Worm (Caenorhabditis elegans) whole organism, late embryonic: ENCODE results near the gene C30E1.4.
"Not testable (repeated sequence)": the region's sequence is repeated elsewhere in the genome, so short reads cannot be mapped to it uniquely, and the experiment has no call there.

Experiments
- C08G9.2 ChIP-seq: sonication (generic microtip); optimal IDR thresholded peaks from 2 replicates; lab custom pipeline; 2016; ENCODE audit warnings: mild to moderate bottlenecking, missing genetic modification characterization, moderate library complexity, missing compliant biosample characterization
- C38D4.7 ChIP-seq: fragments of 200-800 bp; sonication (Bioruptor generic); optimal IDR thresholded peaks from 2 replicates; lab custom pipeline; 2018; ENCODE audit warnings: mild to moderate bottlenecking, missing genetic modification characterization, moderate library complexity, missing compliant biosample characterization
- K09A11.1 ChIP-seq: sonication (generic microtip); optimal IDR thresholded peaks from 2 replicates; lab custom pipeline; 2017; ENCODE audit warnings: antibody characterized with exemption, mild to moderate bottlenecking, missing genetic modification characterization, missing compliant biosample characterization; ENCODE audit not compliant: insufficient read depth
- ceh-14 ChIP-seq: sonication (generic microtip); optimal IDR thresholded peaks from 2 replicates; lab custom pipeline; 2016; ENCODE audit warnings: missing genotype, missing genetic modification characterization, missing compliant biosample characterization
- ceh-18 ChIP-seq: sonication (generic microtip); optimal IDR thresholded peaks from 2 replicates; lab custom pipeline; 2016; ENCODE audit warnings: missing genetic modification characterization, missing compliant biosample characterization
- ceh-19 ChIP-seq: fragments of 200-800 bp; sonication (Bioruptor generic); optimal IDR thresholded peaks from 2 replicates; lab custom pipeline; 2018; ENCODE audit warnings: mild to moderate bottlenecking, missing genetic modification characterization, missing compliant biosample characterization
- ceh-30 ChIP-seq: fragments of 150-350 bp; optimal IDR thresholded peaks from 2 replicates; lab custom pipeline; 2014; ENCODE audit warnings: missing biosample characterization, missing genetic modification characterization
- ceh-6 ChIP-seq: fragments of 200-800 bp; sonication (Bioruptor generic); optimal IDR thresholded peaks from 2 replicates; lab custom pipeline; 2018; ENCODE audit warnings: mild to moderate bottlenecking, missing genetic modification characterization, missing compliant biosample characterization
- dmd-4 ChIP-seq: sonication (generic microtip); optimal IDR thresholded peaks from 2 replicates; lab custom pipeline; 2016; ENCODE audit warnings: borderline replicate concordance, missing genetic modification characterization, missing compliant biosample characterization
- dve-1 ChIP-seq: sonication (generic microtip); optimal IDR thresholded peaks from 2 replicates; lab custom pipeline; 2017; ENCODE audit warnings: antibody characterized with exemption, mild to moderate bottlenecking, missing genetic modification characterization, missing compliant biosample characterization
- eyg-1 ChIP-seq: sonication (generic microtip); optimal IDR thresholded peaks from 2 replicates; lab custom pipeline; 2016; ENCODE audit warnings: missing genotype, missing genetic modification characterization, missing compliant biosample characterization
- fkh-10 ChIP-seq: fragments of 150-350 bp; optimal IDR thresholded peaks from 2 replicates; lab custom pipeline; 2014; ENCODE audit warnings: missing biosample characterization, missing genetic modification reagents, missing genetic modification characterization
- fkh-6 ChIP-seq: sonication (generic microtip); optimal IDR thresholded peaks from 2 replicates; lab custom pipeline; 2016; ENCODE audit warnings: missing genetic modification characterization, missing compliant biosample characterization
- hlh-13 ChIP-seq: fragments of 200-800 bp; sonication (Bioruptor generic); optimal IDR thresholded peaks from 2 replicates; lab custom pipeline; 2018; ENCODE audit warnings: mild to moderate bottlenecking, missing genetic modification characterization, missing compliant biosample characterization
- hlh-30 ChIP-seq: sonication (generic microtip); optimal IDR thresholded peaks from 2 replicates; lab custom pipeline; 2017; ENCODE audit warnings: antibody characterized with exemption, missing genetic modification characterization, missing compliant biosample characterization; ENCODE audit not compliant: insufficient read depth
- lin-11 ChIP-seq: fragments of 200-800 bp; sonication (Bioruptor generic); optimal IDR thresholded peaks from 2 replicates; lab custom pipeline; 2018; ENCODE audit warnings: mild to moderate bottlenecking, missing genetic modification characterization, missing compliant biosample characterization
- madf-2 ChIP-seq: sonication (generic microtip); optimal IDR thresholded peaks from 2 replicates; lab custom pipeline; 2017; ENCODE audit warnings: missing genetic modification characterization, missing compliant biosample characterization
- mec-3 ChIP-seq: sonication (generic microtip); optimal IDR thresholded peaks from 2 replicates; lab custom pipeline; 2016; ENCODE audit warnings: borderline replicate concordance, missing genetic modification characterization, missing compliant biosample characterization
- nfya-1 ChIP-seq: sonication (generic microtip); optimal IDR thresholded peaks from 2 replicates; lab custom pipeline; 2017; ENCODE audit warnings: missing genetic modification characterization, mild to moderate bottlenecking, missing compliant biosample characterization, antibody characterized with exemption, moderate library complexity
- nhr-232 ChIP-seq: sonication (generic microtip); optimal IDR thresholded peaks from 2 replicates; lab custom pipeline; 2016; ENCODE audit warnings: missing genetic modification characterization, missing compliant biosample characterization
- odd-2 ChIP-seq: sonication (generic microtip); optimal IDR thresholded peaks from 2 replicates; lab custom pipeline; 2017; ENCODE audit warnings: antibody characterized with exemption, mild to moderate bottlenecking, missing genetic modification characterization, missing compliant biosample characterization
- pat-9 ChIP-seq: fragments of 200-800 bp; sonication (Bioruptor generic); optimal IDR thresholded peaks from 2 replicates; lab custom pipeline; 2018; ENCODE audit warnings: mild to moderate bottlenecking, missing genetic modification characterization, moderate library complexity, missing compliant biosample characterization
- pax-1 ChIP-seq: fragments of 150-350 bp; optimal IDR thresholded peaks from 2 replicates; lab custom pipeline; 2014; ENCODE audit warnings: missing biosample characterization, missing genetic modification characterization
- pha-4 ChIP-seq: fragments of 150-350 bp; optimal IDR thresholded peaks from 2 replicates; lab custom pipeline; 2018; ENCODE audit warnings: missing biosample characterization, missing genetic modification reagents, missing genetic modification characterization
- ref-2 ChIP-seq: sonication (generic microtip); optimal IDR thresholded peaks from 2 replicates; lab custom pipeline; 2016; ENCODE audit warnings: missing genetic modification characterization, missing compliant biosample characterization
- rnt-1 ChIP-seq: sonication (generic microtip); optimal IDR thresholded peaks from 2 replicates; lab custom pipeline; 2016; ENCODE audit warnings: missing genetic modification characterization, missing compliant biosample characterization
- sdc-2 ChIP-seq: sonication (generic microtip); optimal IDR thresholded peaks from 2 replicates; lab custom pipeline; 2016; ENCODE audit warnings: missing genotype, missing genetic modification characterization, missing compliant biosample characterization
- sox-2 ChIP-seq: fragments of 200-800 bp; sonication (Bioruptor generic); IDR thresholded peaks from 2 replicates; pipeline ENCODE4 v1.3.6; 2022; ENCODE audit warnings: missing genetic modification reagents, missing genetic modification characterization, missing compliant biosample characterization
- tbx-2 ChIP-seq: sonication (generic microtip); optimal IDR thresholded peaks from 2 replicates; lab custom pipeline; 2016; ENCODE audit warnings: missing genetic modification characterization, missing compliant biosample characterization
- ttx-3 ChIP-seq: sonication (generic microtip); optimal IDR thresholded peaks from 2 replicates; lab custom pipeline; 2016; ENCODE audit warnings: missing genetic modification reagents, missing genetic modification characterization, missing compliant biosample characterization
- unc-3 ChIP-seq, 2 experiments: fragments of 200-800 bp in 1 of 2; sonication (Bioruptor generic) in 1 of 2; sonication (generic microtip) in 1 of 2; conservative IDR thresholded peaks in 1 of 2; optimal IDR thresholded peaks in 1 of 2; 2 replicates each; pipeline versions ENCODE4 v1.3.6 to Lab custom; 2016 to 2022; ENCODE audit warnings: missing compliant biosample characterization in 2 of 2, missing genetic modification characterization in 2 of 2, missing genetic modification reagents in 1 of 2
- unc-42 ChIP-seq: sonication (generic microtip); optimal IDR thresholded peaks from 2 replicates; lab custom pipeline; 2016; ENCODE audit warnings: missing genotype, missing genetic modification characterization, missing compliant biosample characterization
- unc-55 ChIP-seq: sonication (generic microtip); optimal IDR thresholded peaks from 2 replicates; lab custom pipeline; 2017; ENCODE audit warnings: missing biosample characterization, missing genetic modification reagents, missing genetic modification characterization
- unc-86 ChIP-seq: sonication (generic microtip); optimal IDR thresholded peaks from 2 replicates; lab custom pipeline; 2016; ENCODE audit warnings: missing genetic modification characterization, missing compliant biosample characterization
- zip-5 ChIP-seq: sonication (generic microtip); optimal IDR thresholded peaks from 2 replicates; lab custom pipeline; 2016; ENCODE audit warnings: missing genetic modification characterization, missing compliant biosample characterization

C30E1.4 gene

DNA sequence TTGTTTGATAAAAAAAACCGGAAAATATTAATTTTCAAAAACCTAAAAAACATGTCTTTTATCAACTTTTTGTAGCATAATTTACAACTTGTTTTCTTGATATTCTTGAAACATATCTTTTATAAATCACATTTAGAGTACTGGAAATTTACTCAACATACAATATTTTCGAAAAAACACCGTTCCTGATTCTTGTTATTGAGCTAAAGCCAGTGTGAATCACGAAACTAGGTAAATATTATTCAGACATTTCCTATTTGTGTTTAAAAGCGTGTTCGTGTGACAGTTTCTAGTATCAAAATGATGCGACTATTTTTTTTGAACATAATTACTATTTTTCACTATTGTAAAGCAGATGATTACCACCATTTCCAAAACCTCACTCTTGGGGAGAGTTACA is at the start of gene C30E1.4:
Gene C30E1.4 (plus strand): TSS at position 301 of the 400 bp plus-strand sequence.
- TF ChIP-seq ceh-14 (tag; lab: Kevin White, UChicago) = no peak
- TF ChIP-seq unc-55 (GFP tag; lab: Kevin White, UChicago) = no peak
- TF ChIP-seq dmd-4 (tag; lab: Kevin White, UChicago) = no peak
- TF ChIP-seq K09A11.1 (tag; lab: Kevin White, UChicago) = no peak
- no peak for TF ChIP-seq ceh-30
- TF ChIP-seq nfya-1 (tag; lab: Kevin White, UChicago) = no peak
- TF ChIP-seq C38D4.7 (GFP tag; lab: Kevin White, UChicago) = no peak
- no peak for TF ChIP-seq odd-2 (tag; lab: Kevin White, UChicago)
- no peak for TF ChIP-seq fkh-6
- no peak for TF ChIP-seq mec-3 (tag; lab: Kevin White, UChicago)
- no peak for TF ChIP-seq lin-11
- TF ChIP-seq nhr-232 (tag; lab: Kevin White, UChicago) = no peak

DNA sequence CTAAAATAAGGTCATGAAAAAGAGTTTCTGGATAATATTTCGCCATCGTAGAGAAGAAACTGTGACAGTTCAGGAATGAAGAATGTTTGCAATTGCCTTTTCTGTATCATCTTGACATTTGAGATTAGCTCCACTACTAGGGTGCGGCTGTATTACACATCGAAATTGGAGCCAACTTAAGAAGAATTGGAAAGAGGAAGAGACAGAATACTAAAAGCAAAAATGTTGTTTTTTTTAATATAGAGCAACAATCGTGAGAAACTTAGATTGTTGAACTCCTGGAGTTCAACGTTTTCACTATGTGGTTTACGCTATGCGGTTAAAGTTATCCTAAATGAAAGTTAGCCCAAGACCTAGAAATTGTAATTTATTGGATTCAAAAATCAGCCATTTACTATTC is 43.3 kb upstream of the C30E1.4 start, which contains the start of gene acs-9:
Gene acs-9 (minus strand): TSS at position 101 of the 400 bp plus-strand sequence.
- TF ChIP-seq eyg-1 = no peak
- no peak for TF ChIP-seq ceh-19

DNA sequence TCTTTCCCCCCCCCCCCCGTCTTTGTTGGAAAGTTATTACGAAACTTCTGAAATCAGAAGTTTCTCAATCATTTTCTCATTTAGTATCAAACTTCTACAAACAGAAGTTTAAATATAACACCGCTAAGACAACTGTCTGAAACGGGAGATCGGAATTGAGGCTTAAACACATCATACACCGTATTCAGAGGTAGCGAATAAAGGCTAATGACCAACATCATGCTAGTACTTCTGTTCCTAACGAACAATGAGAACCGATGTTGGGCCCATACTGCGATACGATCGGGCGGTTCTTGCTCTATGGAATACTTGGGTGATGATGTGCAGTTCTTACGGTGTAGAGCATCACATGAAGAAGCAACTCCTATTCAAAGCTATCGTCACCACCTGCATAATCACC is 40.3 kb upstream of the C30E1.4 start, which contains the start of gene Y13C8A.1:
Gene Y13C8A.1 (plus strand): TSS at position 301 of the 400 bp plus-strand sequence.
- not testable (repeated sequence) for TF ChIP-seq unc-42 (tag; lab: Kevin White, UChicago); K09A11.1 (tag; lab: Kevin White, UChicago); hlh-30

DNA sequence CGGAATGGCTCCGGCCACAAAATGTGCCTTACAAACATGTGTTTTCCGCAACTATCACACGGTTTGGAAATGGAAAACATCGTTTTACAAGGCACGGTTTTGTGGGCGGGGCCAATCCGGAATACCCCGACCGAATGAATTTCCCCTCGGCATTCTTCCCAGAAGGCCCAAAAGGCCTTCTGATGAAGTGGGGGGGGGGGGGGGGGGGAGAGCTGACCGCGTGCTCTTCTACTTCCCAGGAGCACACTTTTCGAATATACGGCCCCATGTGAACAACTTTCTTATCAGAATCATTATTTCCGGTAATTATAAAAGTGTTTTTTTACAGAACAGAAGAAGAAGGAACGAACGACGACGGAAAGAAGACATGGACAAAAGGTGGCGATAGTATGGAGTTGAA is 39.7 kb upstream of the C30E1.4 start:
- TF ChIP-seq pha-4 (tag; lab: Kevin White, UChicago) = no peak
- no peak for TF ChIP-seq ceh-6 (GFP tag; lab: Kevin White, UChicago)
- no peak for TF ChIP-seq ref-2 (tag; lab: Kevin White, UChicago)
- TF ChIP-seq tbx-2 (tag; lab: Kevin White, UChicago) = no peak
- no peak for TF ChIP-seq pat-9 (tag; lab: Kevin White, UChicago)
- TF ChIP-seq unc-3 (GFP tag; conservative IDR thresholded peaks at IDR 0.05; lab: Robert Waterston, UW) = no peak
- no peak for TF ChIP-seq unc-3 (tag; optimal IDR thresholded peaks at IDR 0.05; lab: Kevin White, UChicago)
- no peak for TF ChIP-seq hlh-13
- no peak for TF ChIP-seq unc-42 (tag; lab: Kevin White, UChicago)
- TF ChIP-seq sox-2 (GFP tag; lab: Robert Waterston, UW) = no peak
- no peak for TF ChIP-seq sdc-2 (tag; lab: Kevin White, UChicago)
- no peak for TF ChIP-seq C08G9.2 (tag; lab: Kevin White, UChicago)
- TF ChIP-seq pax-1 (tag; lab: Kevin White, UChicago) = no peak
- TF ChIP-seq rnt-1 = no peak
- TF ChIP-seq, all 69 proteins: peak for 0

DNA sequence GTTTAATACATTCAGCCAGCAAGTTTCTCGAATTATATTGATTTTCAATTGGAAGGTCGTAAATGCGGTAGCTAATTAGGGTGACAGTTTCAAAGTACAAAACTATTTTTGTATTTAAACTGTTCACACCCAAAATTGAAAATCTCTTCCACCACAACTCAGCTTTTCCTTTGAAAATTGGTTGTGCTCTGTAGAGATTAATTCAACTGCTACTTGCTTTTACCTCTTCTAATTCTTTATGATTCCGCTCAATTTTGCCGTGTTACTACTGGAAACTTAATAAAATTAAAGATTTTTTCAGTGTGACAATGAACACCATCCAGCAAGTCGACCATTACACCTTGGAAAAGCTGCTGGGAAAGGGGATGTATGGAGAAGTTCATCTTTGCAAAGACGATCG is 32.1 kb upstream of the C30E1.4 start, which contains the start of gene F39F10.3:
Gene F39F10.3 (plus strand): TSS at position 301 of the 400 bp plus-strand sequence.
- TF ChIP-seq unc-42 (tag; lab: Kevin White, UChicago) (no peak), madf-2 (tag; lab: Kevin White, UChicago) (no peak), hlh-30 (no peak), ttx-3 (tag; lab: Kevin White, UChicago) (no peak), unc-55 (GFP tag; lab: Kevin White, UChicago) (no peak)

DNA sequence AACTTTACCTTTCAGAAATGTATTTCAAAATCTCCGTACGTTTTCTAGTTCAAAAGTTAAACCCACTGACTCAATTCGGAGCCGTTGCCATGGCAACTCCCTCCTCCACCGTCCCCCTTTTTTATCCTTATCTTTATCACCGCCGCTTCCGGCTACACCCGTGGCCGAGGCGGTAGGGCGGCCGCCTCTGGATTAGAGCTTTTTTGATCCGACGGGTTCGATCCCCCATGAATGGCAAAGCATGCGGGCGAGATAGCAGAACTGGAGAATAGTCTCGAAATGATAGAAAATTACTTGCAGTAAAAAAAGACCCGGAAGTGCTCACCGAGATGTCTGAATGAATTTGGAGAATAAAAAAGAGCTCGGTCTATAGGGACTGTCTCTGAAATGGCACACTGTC is 30.0 kb upstream of the C30E1.4 start:
- TF ChIP-seq ceh-14 (tag; lab: Kevin White, UChicago) (no peak), dve-1 (tag; lab: Kevin White, UChicago) (no peak), rnt-1 (no peak), zip-5 (tag; lab: Kevin White, UChicago) (no peak), unc-86 (no peak), ceh-18 (tag; lab: Kevin White, UChicago) (no peak), fkh-10 (GFP tag; lab: Kevin White, UChicago) (no peak), unc-55 (GFP tag; lab: Kevin White, UChicago) (no peak)
